Worm (Caenorhabditis elegans) whole organism, L4 larva: ENCODE data around the gene C32C4.3.

Source experiments
- F37D6.2 ChIP-seq: sonication (generic microtip); optimal IDR thresholded peaks from 2 replicates; lab custom pipeline; 2016; ENCODE audit warnings: mild to moderate bottlenecking, missing genetic modification characterization, missing compliant biosample characterization
- F49E8.2 ChIP-seq: sonication (generic microtip); optimal IDR thresholded peaks from 2 replicates; lab custom pipeline; 2016; ENCODE audit warnings: missing compliant biosample characterization, mild to moderate bottlenecking, missing genetic modification characterization, borderline replicate concordance
- T20F7.1 ChIP-seq: fragments of 200-800 bp; sonication (Bioruptor generic); optimal IDR thresholded peaks from 2 replicates; lab custom pipeline; 2018; ENCODE audit warnings: mild to moderate bottlenecking, missing genetic modification characterization, missing compliant biosample characterization
- Y105C5A.15 ChIP-seq: fragments of 200-800 bp; sonication (Bioruptor generic); IDR thresholded peaks from 2 replicates; pipeline ENCODE4 v1.3.6; 2022; ENCODE audit warnings: missing genetic modification characterization, missing compliant biosample characterization
- Y48G9A.11 ChIP-seq: fragments of 200-800 bp; sonication (Bioruptor generic); IDR thresholded peaks from 2 replicates; pipeline ENCODE4 v1.3.6; 2022; ENCODE audit warnings: missing genetic modification reagents, missing genetic modification characterization, missing compliant biosample characterization
- Y75B8A.6 ChIP-seq: fragments of 200-800 bp; sonication (Bioruptor generic); IDR thresholded peaks from 2 replicates; pipeline ENCODE4 v1.3.6; 2022; ENCODE audit warnings: missing genetic modification reagents, missing genetic modification characterization, missing compliant biosample characterization
- aha-1 ChIP-seq: fragments of 150-350 bp; peaks from one replicate; lab custom pipeline; 2014; ENCODE audit warnings: missing biosample characterization, missing genetic modification characterization
- ama-1 ChIP-seq: fragments of 150-350 bp; optimal IDR thresholded peaks from 2 replicates; lab custom pipeline; 2014; ENCODE audit warnings: inconsistent platforms, mixed read lengths
- arid-1 ChIP-seq: fragments of 200-800 bp; sonication (Bioruptor generic); conservative IDR thresholded peaks from 2 replicates; pipeline ENCODE4 v1.3.6; 2022; ENCODE audit warnings: missing genetic modification reagents, missing genetic modification characterization, missing compliant biosample characterization
- ceh-82 ChIP-seq: sonication (generic microtip); optimal IDR thresholded peaks from 2 replicates; lab custom pipeline; 2017; ENCODE audit warnings: missing biosample characterization, missing genetic modification characterization
- cey-2 ChIP-seq: sonication (generic microtip); optimal IDR thresholded peaks from 3 replicates; lab custom pipeline; 2017; ENCODE audit warnings: missing genetic modification characterization, mild to moderate bottlenecking, missing compliant biosample characterization, antibody characterized with exemption, borderline replicate concordance; ENCODE audit not compliant: insufficient read depth
- daf-16 ChIP-seq, 3 experiments: sonication (generic microtip); optimal IDR thresholded peaks; 2 replicates each; lab custom pipeline; 2016 to 2017; ENCODE audit warnings: missing genetic modification characterization in 3 of 3, missing genetic modification reagents in 3 of 3, mild to moderate bottlenecking in 2 of 3, missing compliant biosample characterization in 2 of 3, missing biosample characterization in 1 of 3, moderate library complexity in 1 of 3
- dmd-6 ChIP-seq: fragments of 200-800 bp; sonication (Bioruptor generic); IDR thresholded peaks from 2 replicates; pipeline ENCODE4 v1.3.6; 2022; ENCODE audit warnings: missing genetic modification reagents, missing genetic modification characterization, missing compliant biosample characterization
- dpl-1 ChIP-seq: fragments of 150-350 bp; optimal IDR thresholded peaks from 2 replicates; lab custom pipeline; 2014; ENCODE audit warnings: missing biosample characterization, missing genetic modification reagents, missing genetic modification characterization
- duxl-1 ChIP-seq: sonication (generic microtip); optimal IDR thresholded peaks from 2 replicates; lab custom pipeline; 2016; ENCODE audit warnings: mild to moderate bottlenecking, missing genetic modification characterization, moderate library complexity, missing compliant biosample characterization; ENCODE audit not compliant: poor library complexity
- dve-1 ChIP-seq: sonication (generic microtip); optimal IDR thresholded peaks from 2 replicates; lab custom pipeline; 2017; ENCODE audit warnings: antibody characterized with exemption, mild to moderate bottlenecking, missing genetic modification characterization, missing compliant biosample characterization; ENCODE audit not compliant: insufficient read depth
- egl-43 ChIP-seq: fragments of 200-800 bp; sonication (Bioruptor generic); IDR thresholded peaks from 2 replicates; pipeline ENCODE4 v1.3.6; 2022; ENCODE audit warnings: missing genetic modification reagents, missing genetic modification characterization, missing compliant biosample characterization
- fkh-10 ChIP-seq: fragments of 150-350 bp; optimal IDR thresholded peaks from 2 replicates; lab custom pipeline; 2014; ENCODE audit warnings: missing biosample characterization, missing genetic modification reagents, missing genetic modification characterization
- fos-1 ChIP-seq: fragments of 150-350 bp; optimal IDR thresholded peaks from 2 replicates; lab custom pipeline; 2014; ENCODE audit warnings: missing biosample characterization, missing genetic modification characterization
- hif-1 ChIP-seq, 2 experiments: sonication (generic microtip); optimal IDR thresholded peaks; 2 replicates each; lab custom pipeline; 2016 to 2017; ENCODE audit warnings: missing compliant biosample characterization in 2 of 2, missing genetic modification characterization in 2 of 2, missing genetic modification reagents in 2 of 2, missing genotype in 2 of 2, mild to moderate bottlenecking in 1 of 2
- hlh-11 ChIP-seq: fragments of 200-800 bp; sonication (Bioruptor generic); optimal IDR thresholded peaks from 2 replicates; lab custom pipeline; 2018; ENCODE audit warnings: mild to moderate bottlenecking, missing genetic modification characterization, missing compliant biosample characterization
- jun-1 ChIP-seq: fragments of 150-350 bp; optimal IDR thresholded peaks from 2 replicates; lab custom pipeline; 2014; ENCODE audit warnings: missing biosample characterization, missing genetic modification reagents, missing genetic modification characterization
- lin-1 ChIP-seq: fragments of 200-800 bp; sonication (Bioruptor generic); IDR thresholded peaks from 2 replicates; pipeline ENCODE4 v1.3.6; 2022; ENCODE audit warnings: missing genetic modification reagents, missing genetic modification characterization, missing compliant biosample characterization
- lin-15B ChIP-seq: fragments of 150-350 bp; sonication (generic microtip); optimal IDR thresholded peaks from 3 replicates; lab custom pipeline; 2014; ENCODE audit warnings: missing biosample characterization, missing genetic modification characterization
- mdl-1 ChIP-seq, 2 experiments: fragments of 150-350 bp in 1 of 2; sonication (generic microtip) in 1 of 2; optimal IDR thresholded peaks; 2 replicates each; lab custom pipeline; 2014 to 2017; ENCODE audit warnings: missing biosample characterization in 2 of 2, missing genetic modification characterization in 2 of 2
- mep-1 ChIP-seq: fragments of 150-350 bp; sonication (generic microtip); optimal IDR thresholded peaks from 3 replicates; lab custom pipeline; 2014; ENCODE audit warnings: missing biosample characterization, missing genetic modification characterization
- nhr-10 ChIP-seq: fragments of 150-350 bp; optimal IDR thresholded peaks from 2 replicates; lab custom pipeline; 2014; ENCODE audit warnings: missing biosample characterization, missing genetic modification characterization
- nhr-28 ChIP-seq: fragments of 150-350 bp; optimal IDR thresholded peaks from 2 replicates; lab custom pipeline; 2014; ENCODE audit warnings: missing biosample characterization, missing genetic modification characterization
- nhr-41 ChIP-seq: fragments of 200-800 bp; sonication (Bioruptor generic); IDR thresholded peaks from 2 replicates; pipeline ENCODE4 v1.3.6; 2022; ENCODE audit warnings: missing genetic modification reagents, missing genetic modification characterization, missing compliant biosample characterization
- nhr-6 ChIP-seq: fragments of 150-350 bp; optimal IDR thresholded peaks from 2 replicates; lab custom pipeline; 2014; ENCODE audit warnings: missing biosample characterization, missing genetic modification characterization
- pqm-1 ChIP-seq: sonication (generic microtip); optimal IDR thresholded peaks from 2 replicates; lab custom pipeline; 2017; ENCODE audit warnings: missing biosample characterization, missing genetic modification characterization
- skn-1 ChIP-seq: fragments of 150-350 bp; optimal IDR thresholded peaks from 2 replicates; lab custom pipeline; 2014; ENCODE audit warnings: missing biosample characterization, missing genetic modification characterization
- tag-97 ChIP-seq: fragments of 200-800 bp; sonication (Bioruptor generic); IDR thresholded peaks from 2 replicates; pipeline ENCODE4 v1.3.6; 2022; ENCODE audit warnings: missing genetic modification characterization, missing compliant biosample characterization

The C32C4.3 gene

ce11 chrV:10659343-10659742 lies 12.4 kb upstream of the C32C4.3 start:
- TF ChIP-seq arid-1 (GFP tag; lab: Robert Waterston, UW) (0 out of 2 replicates have a peak, but pooled peaks have one; percentile 38), F49E8.2 (tag; lab: Kevin White, UChicago) (peak; percentile 26), nhr-10 (tag; lab: Kevin White, UChicago) (no peak)

ce11 chrV:10657959-10658358 lies 11.0 kb upstream of the C32C4.3 start, which contains the start of gene tut-2:
TSS of gene tut-2 (plus strand) at chrV:10658235.
- TF ChIP-seq Y75B8A.6 (GFP tag; lab: Robert Waterston, UW) (no peak), lin-1 (GFP tag; lab: Robert Waterston, UW) (no peak), jun-1 (tag; lab: Kevin White, UChicago) (no peak), skn-1 (no peak), dpl-1 (GFP tag; lab: Kevin White, UChicago) (peak; percentile 22), F49E8.2 (tag; lab: Kevin White, UChicago) (no peak)

ce11 chrV:10656958-10657357 lies 10.0 kb upstream of the C32C4.3 start, which contains the start of gene ugt-34:
TSS of gene ugt-34 (minus strand) at chrV:10656978.
- TF ChIP-seq nhr-28 (tag; lab: Kevin White, UChicago) (peak; percentile 99), fkh-10 (GFP tag; lab: Kevin White, UChicago) (no peak), pqm-1 (peak; percentile 9)

- TF ChIP-seq aha-1 (tag; lab: Kevin White, UChicago): no peak
- no peak for TF ChIP-seq arid-1 (GFP tag; lab: Robert Waterston, UW)
- no peak for TF ChIP-seq T20F7.1 (GFP tag; lab: Kevin White, UChicago)
- TF ChIP-seq daf-16 (GFP tag; optimal IDR thresholded peaks at IDR 0.05; lab: Kevin White, UChicago): no peak
- no peak for TF ChIP-seq daf-16 (tag; optimal IDR thresholded peaks at IDR 0.05; lab: Kevin White, UChicago)
- no peak for TF ChIP-seq jun-1 (tag; lab: Kevin White, UChicago)
- no peak for TF ChIP-seq F37D6.2 (tag; lab: Kevin White, UChicago)
- no peak for TF ChIP-seq fos-1
- no peak for TF ChIP-seq lin-15B (tag; lab: Kevin White, UChicago)
- no peak for TF ChIP-seq hif-1 (tag; optimal IDR thresholded peaks at IDR 0.05; lab: Kevin White, UChicago)
- no peak for TF ChIP-seq hlh-11 (tag; lab: Kevin White, UChicago)
- TF ChIP-seq nhr-6 (tag; lab: Kevin White, UChicago): no peak
- no peak for TF ChIP-seq Y48G9A.11 (GFP tag; lab: Robert Waterston, UW)
- no peak for TF ChIP-seq tag-97 (GFP tag; lab: Robert Waterston, UW)
- TF ChIP-seq Y105C5A.15 (GFP tag; lab: Robert Waterston, UW): no peak
- TF ChIP-seq cey-2 (tag; lab: Kevin White, UChicago): no peak
Measured at ce11 chrV:10654165-10654564, 7.2 kb upstream of the C32C4.3 start, which contains the start of gene ugt-35. TSS of gene ugt-35 (minus strand) at chrV:10654265.

ce11 chrV:10648146-10648545 lies 1.2 kb upstream of the C32C4.3 start, which contains the start of gene aqp-6:
TSS of gene aqp-6 (plus strand) at chrV:10648446.
- TF ChIP-seq mep-1: no peak
- TF ChIP-seq mdl-1 (tag; optimal IDR thresholded peaks at IDR 0.05; lab: Kevin White, UChicago): no peak
- no peak for TF ChIP-seq duxl-1 (tag; lab: Kevin White, UChicago)
- no peak for TF ChIP-seq dmd-6
- no peak for TF ChIP-seq arid-1 (GFP tag; lab: Robert Waterston, UW)
- TF ChIP-seq ama-1 (lab: Kevin White, UChicago): no peak
- TF ChIP-seq ceh-82 (tag; lab: Kevin White, UChicago): no peak
- no peak for TF ChIP-seq egl-43
- no peak for TF ChIP-seq fos-1
- TF ChIP-seq dve-1 (tag; lab: Kevin White, UChicago): no peak
- no peak for TF ChIP-seq nhr-41 (GFP tag; lab: Robert Waterston, UW)
- TF ChIP-seq fkh-10 (GFP tag; lab: Kevin White, UChicago): no peak
- TF ChIP-seq, all 104 proteins: peak for 0
